Worm (Caenorhabditis elegans) whole organism, mixed stage, embryonic: ENCODE data around the gene clc-20.

Source experiments
- M03D4.4 ChIP-seq: sonication (generic microtip); optimal IDR thresholded peaks from 2 replicates; lab custom pipeline; 2017; ENCODE audit warnings: mild to moderate bottlenecking, missing genetic modification characterization, missing compliant biosample characterization
- bed-3 ChIP-seq: fragments of 200-800 bp; sonication (Bioruptor generic); optimal IDR thresholded peaks from 3 replicates; lab custom pipeline; 2018; ENCODE audit warnings: mild to moderate bottlenecking, missing genetic modification characterization, moderate library complexity, missing compliant biosample characterization
- blmp-1 ChIP-seq: fragments of 150-350 bp; optimal IDR thresholded peaks from 2 replicates; lab custom pipeline; 2014; ENCODE audit warnings: missing biosample characterization, missing genetic modification characterization
- ceh-39 ChIP-seq: fragments of 150-350 bp; optimal IDR thresholded peaks from 2 replicates; lab custom pipeline; 2014; ENCODE audit warnings: missing biosample characterization, missing genetic modification characterization
- ceh-43 ChIP-seq: fragments of 200-800 bp; sonication (Bioruptor generic); optimal IDR thresholded peaks from 2 replicates; lab custom pipeline; 2018; ENCODE audit warnings: mild to moderate bottlenecking, missing genetic modification characterization, moderate library complexity, missing compliant biosample characterization
- ceh-83 ChIP-seq: fragments of 200-800 bp; sonication (Bioruptor generic); optimal IDR thresholded peaks from 2 replicates; lab custom pipeline; 2018; ENCODE audit warnings: mild to moderate bottlenecking, missing genetic modification characterization, missing compliant biosample characterization
- ces-1 ChIP-seq: fragments of 150-350 bp; optimal IDR thresholded peaks from 2 replicates; lab custom pipeline; 2014; ENCODE audit warnings: missing biosample characterization, missing genetic modification reagents, missing genetic modification characterization
- cnd-1 ChIP-seq: fragments of 200-800 bp; sonication (Bioruptor generic); optimal IDR thresholded peaks from 2 replicates; lab custom pipeline; 2018; ENCODE audit warnings: mild to moderate bottlenecking, missing genetic modification characterization, missing compliant biosample characterization
- drap-1 ChIP-seq: fragments of 200-800 bp; sonication (Bioruptor generic); optimal IDR thresholded peaks from 3 replicates; lab custom pipeline; 2018; ENCODE audit warnings: mild to moderate bottlenecking, missing genetic modification characterization, missing compliant biosample characterization
- elt-1 ChIP-seq: sonication (generic microtip); optimal IDR thresholded peaks from 2 replicates; lab custom pipeline; 2017; ENCODE audit warnings: missing genetic modification characterization, mild to moderate bottlenecking, missing compliant biosample characterization, antibody characterized with exemption, moderate library complexity, borderline replicate concordance; ENCODE audit not compliant: insufficient read depth
- elt-3 ChIP-seq: fragments of 150-350 bp; optimal IDR thresholded peaks from 2 replicates; lab custom pipeline; 2014; ENCODE audit warnings: missing biosample characterization, missing genetic modification characterization
- flh-1 ChIP-seq: fragments of 200-800 bp; sonication (Bioruptor generic); optimal IDR thresholded peaks from 2 replicates; lab custom pipeline; 2018; ENCODE audit warnings: mild to moderate bottlenecking, missing genetic modification characterization, moderate library complexity, missing compliant biosample characterization
- hlh-1 ChIP-seq: fragments of 150-350 bp; optimal IDR thresholded peaks from 2 replicates; lab custom pipeline; 2014; ENCODE audit warnings: missing biosample characterization, missing genetic modification reagents, missing genetic modification characterization
- lin-32 ChIP-seq: fragments of 200-800 bp; sonication (Bioruptor generic); optimal IDR thresholded peaks from 2 replicates; lab custom pipeline; 2018; ENCODE audit warnings: mild to moderate bottlenecking, missing genetic modification characterization, missing compliant biosample characterization
- lsy-2 ChIP-seq: fragments of 150-350 bp; optimal IDR thresholded peaks from 2 replicates; lab custom pipeline; 2014; ENCODE audit warnings: missing biosample characterization, missing genetic modification characterization
- mab-5 ChIP-seq: fragments of 150-350 bp; optimal IDR thresholded peaks from 2 replicates; lab custom pipeline; 2014; ENCODE audit warnings: missing biosample characterization, missing genetic modification characterization
- mep-1 ChIP-seq: fragments of 150-350 bp; optimal IDR thresholded peaks from 2 replicates; lab custom pipeline; 2017; ENCODE audit warnings: missing biosample characterization, missing genetic modification reagents, missing genetic modification characterization, inconsistent platforms
- mls-2 ChIP-seq: sonication (generic microtip); optimal IDR thresholded peaks from 2 replicates; lab custom pipeline; 2016; ENCODE audit warnings: mild to moderate bottlenecking, missing genetic modification characterization, moderate library complexity, missing compliant biosample characterization
- nhr-2 ChIP-seq: fragments of 150-350 bp; optimal IDR thresholded peaks from 2 replicates; lab custom pipeline; 2014; ENCODE audit warnings: missing biosample characterization, missing genetic modification characterization
- nhr-237 ChIP-seq: fragments of 150-350 bp; optimal IDR thresholded peaks from 2 replicates; lab custom pipeline; 2014; ENCODE audit warnings: missing biosample characterization, missing genetic modification characterization
- nhr-28 ChIP-seq: fragments of 150-350 bp; optimal IDR thresholded peaks from 2 replicates; lab custom pipeline; 2014; ENCODE audit warnings: missing biosample characterization, missing genetic modification characterization
- nhr-76 ChIP-seq: sonication (generic microtip); optimal IDR thresholded peaks from 2 replicates; lab custom pipeline; 2017; ENCODE audit warnings: missing biosample characterization, missing genetic modification characterization
- pha-4 ChIP-seq: fragments of 150-350 bp; optimal IDR thresholded peaks from 2 replicates; lab custom pipeline; 2018; ENCODE audit warnings: missing biosample characterization, missing genetic modification reagents, missing genetic modification characterization
- sem-2 ChIP-seq: fragments of 200-800 bp; sonication (Bioruptor generic); optimal IDR thresholded peaks from 2 replicates; lab custom pipeline; 2018; ENCODE audit warnings: mild to moderate bottlenecking, missing genetic modification characterization, missing compliant biosample characterization
- snpc-4 ChIP-seq: fragments of 150-350 bp; optimal IDR thresholded peaks from 2 replicates; lab custom pipeline; 2014; ENCODE audit warnings: missing biosample characterization, missing genetic modification characterization
- sptf-1 ChIP-seq: sonication (generic microtip); optimal IDR thresholded peaks from 2 replicates; lab custom pipeline; 2017; ENCODE audit warnings: mild to moderate bottlenecking, missing genetic modification characterization, moderate library complexity, missing compliant biosample characterization
- tbx-8 ChIP-seq: fragments of 200-800 bp; sonication (Bioruptor generic); optimal IDR thresholded peaks from 2 replicates; lab custom pipeline; 2018; ENCODE audit warnings: mild to moderate bottlenecking, missing genetic modification characterization, moderate library complexity, missing compliant biosample characterization
- unc-120 ChIP-seq: sonication (generic microtip); optimal IDR thresholded peaks from 2 replicates; lab custom pipeline; 2017; ENCODE audit warnings: missing genetic modification characterization, missing compliant biosample characterization; ENCODE audit not compliant: poor library complexity, severe bottlenecking
- unc-39 ChIP-seq: fragments of 150-350 bp; optimal IDR thresholded peaks from 2 replicates; lab custom pipeline; 2014; ENCODE audit warnings: missing biosample characterization, missing genetic modification characterization
- unc-62 ChIP-seq: fragments of 150-350 bp; optimal IDR thresholded peaks from 2 replicates; lab custom pipeline; 2014; ENCODE audit warnings: missing biosample characterization, missing genetic modification reagents, missing genetic modification characterization
- zip-8 ChIP-seq: fragments of 150-350 bp; optimal IDR thresholded peaks from 2 replicates; lab custom pipeline; 2014; ENCODE audit warnings: missing biosample characterization, missing genetic modification characterization
- ztf-11 ChIP-seq: fragments of 150-350 bp; optimal IDR thresholded peaks from 2 replicates; lab custom pipeline; 2014; ENCODE audit warnings: missing biosample characterization, missing genetic modification characterization

clc-20 gene

DNA sequence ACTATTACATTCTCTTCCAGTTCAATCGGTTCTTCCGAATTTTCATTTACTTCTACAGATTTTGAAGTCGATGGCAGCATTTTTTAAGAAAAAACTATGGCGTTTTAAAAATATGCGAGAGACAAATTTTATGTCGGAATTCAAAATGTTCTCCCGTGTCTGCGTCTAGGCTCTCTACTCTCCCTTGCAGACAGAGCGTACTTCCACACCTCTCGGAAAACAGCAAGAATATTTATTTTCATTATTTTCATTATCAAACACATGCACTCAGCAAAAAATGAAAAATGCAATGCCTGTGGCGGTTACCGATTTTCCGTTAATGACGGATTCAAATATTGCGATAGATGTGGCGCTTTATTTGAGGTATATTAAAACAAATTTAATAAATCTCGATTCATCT lies 23.1 kb downstream of the clc-20 start, which contains the start of the genes ztf-18 and F23H11.2:
ztf-18 (minus strand) TSS at position 188 of the 400 bp plus-strand sequence.
F23H11.2 (plus strand) TSS at position 223 of the 400 bp plus-strand sequence.
- TF ChIP-seq hlh-1 (tag; lab: Kevin White, UChicago) (peak; percentile 18), flh-1 (GFP tag; lab: Kevin White, UChicago) (no peak)

- TF ChIP-seq ceh-83 (GFP tag; lab: Kevin White, UChicago) (no peak), elt-1 (tag; lab: Kevin White, UChicago) (no peak), nhr-76 (tag; lab: Kevin White, UChicago) (no peak), ces-1 (GFP tag; lab: Kevin White, UChicago) (no peak), blmp-1 (no peak), ztf-11 (tag; lab: Kevin White, UChicago) (no peak), sem-2 (GFP tag; lab: Kevin White, UChicago) (no peak), mls-2 (tag; lab: Kevin White, UChicago) (no peak)
Measured at ce11 chrIII:896904-897303, 24.5 kb downstream of the clc-20 start.

ce11 chrIII:900134-900533 lies 27.8 kb downstream of the clc-20 start:
- TF ChIP-seq nhr-2 (no peak), mab-5 (tag; lab: Kevin White, UChicago) (no peak), unc-39 (no peak), nhr-28 (tag; lab: Kevin White, UChicago) (no peak), sptf-1 (tag; lab: Kevin White, UChicago) (no peak), mls-2 (tag; lab: Kevin White, UChicago) (no peak), bed-3 (no peak), unc-62 (GFP tag; lab: Kevin White, UChicago) (no peak), zip-8 (tag; lab: Kevin White, UChicago) (no peak), unc-120 (tag; lab: Kevin White, UChicago) (no peak), ztf-11 (tag; lab: Kevin White, UChicago) (no peak), M03D4.4 (tag; lab: Kevin White, UChicago) (no peak), elt-1 (tag; lab: Kevin White, UChicago) (no peak), pha-4 (tag; lab: Kevin White, UChicago) (no peak)

ce11 chrIII:901148-901547 lies 28.8 kb downstream of the clc-20 start, which contains the start of gene sucl-2:
Gene sucl-2 (minus strand): TSS chrIII:901412.
- no peak for TF ChIP-seq ztf-11 (tag; lab: Kevin White, UChicago)
- no peak for TF ChIP-seq nhr-2
- TF ChIP-seq snpc-4 (tag; lab: Kevin White, UChicago): no peak
- TF ChIP-seq unc-39: no peak
- TF ChIP-seq blmp-1: no peak
- no peak for TF ChIP-seq ces-1 (GFP tag; lab: Kevin White, UChicago)
- TF ChIP-seq mep-1 (tag; lab: Kevin White, UChicago): no peak
- no peak for TF ChIP-seq nhr-237 (tag; lab: Kevin White, UChicago)
- no peak for TF ChIP-seq cnd-1 (tag; lab: Kevin White, UChicago)

ce11 chrIII:901600-902250 lies 29.3 kb downstream of the clc-20 start:
- TF ChIP-seq ceh-83 (GFP tag; lab: Kevin White, UChicago) (no peak), hlh-1 (tag; lab: Kevin White, UChicago) (no peak), drap-1 (GFP tag; lab: Kevin White, UChicago) (no peak), M03D4.4 (tag; lab: Kevin White, UChicago) (no peak), pha-4 (tag; lab: Kevin White, UChicago) (no peak), ceh-43 (GFP tag; lab: Kevin White, UChicago) (no peak), mls-2 (tag; lab: Kevin White, UChicago) (no peak), ces-1 (GFP tag; lab: Kevin White, UChicago) (no peak)
- TF ChIP-seq, all 35 proteins: peak for 0

DNA sequence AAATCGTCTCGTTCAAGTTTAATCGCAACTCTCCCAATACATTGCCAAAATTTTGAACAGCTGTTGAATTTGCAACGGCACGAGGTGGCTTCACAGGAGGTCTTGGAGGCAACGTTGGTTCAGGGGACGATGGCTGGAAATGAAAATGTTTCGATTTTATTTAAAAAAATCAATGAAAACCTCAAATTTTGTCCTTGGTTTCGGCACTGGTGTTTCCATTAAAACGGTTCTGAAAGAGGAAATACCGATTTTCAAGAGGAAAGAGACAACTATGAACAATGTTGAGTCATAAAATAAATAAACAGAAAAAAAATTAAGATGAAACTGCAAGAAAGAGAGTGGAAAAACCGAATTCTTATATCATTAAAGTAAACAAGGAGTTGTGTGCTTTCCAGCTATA lies 34.9 kb downstream of the clc-20 start, which contains the start of gene F23H11.4:
F23H11.4 (minus strand) TSS at position 229 of the 400 bp plus-strand sequence.
- TF ChIP-seq nhr-28 (tag; lab: Kevin White, UChicago) (no peak), ztf-11 (tag; lab: Kevin White, UChicago) (no peak), mep-1 (tag; lab: Kevin White, UChicago) (no peak), nhr-76 (tag; lab: Kevin White, UChicago) (no peak), snpc-4 (tag; lab: Kevin White, UChicago) (no peak), pha-4 (tag; lab: Kevin White, UChicago) (no peak), tbx-8 (no peak), blmp-1 (no peak), lsy-2 (tag; lab: Kevin White, UChicago) (no peak), unc-39 (no peak), elt-3 (tag; lab: Kevin White, UChicago) (no peak), lin-32 (GFP tag; lab: Kevin White, UChicago) (no peak), ceh-83 (GFP tag; lab: Kevin White, UChicago) (no peak), sptf-1 (tag; lab: Kevin White, UChicago) (no peak), ceh-39 (tag; lab: Kevin White, UChicago) (no peak), zip-8 (tag; lab: Kevin White, UChicago) (no peak), ces-1 (GFP tag; lab: Kevin White, UChicago) (no peak), hlh-1 (tag; lab: Kevin White, UChicago) (no peak), M03D4.4 (tag; lab: Kevin White, UChicago) (no peak), ceh-43 (GFP tag; lab: Kevin White, UChicago) (no peak)
